Fruit fly (Drosophila melanogaster) whole organism, embryonic: ENCODE measurements around the gene Pcmt.

ENCODE experiments used
- ATbp ChIP-seq: fragments of 200-800 bp; sonication (Bioruptor generic); optimal IDR thresholded peaks from 2 replicates; lab custom pipeline; 2017; ENCODE audit warnings: missing biosample characterization, mild to moderate bottlenecking, missing genetic modification characterization, missing genetic modification reagents
- CG10321 ChIP-seq: fragments of 200-800 bp; sonication (Bioruptor generic); IDR thresholded peaks from 2 replicates; pipeline ENCODE4 v1.3.6; 2022; ENCODE audit warnings: missing biosample characterization, missing genetic modification characterization
- CG10366 ChIP-seq: fragments of 200-800 bp; sonication (Bioruptor generic); IDR thresholded peaks from 2 replicates; pipeline ENCODE4 v1.3.6; 2022; ENCODE audit warnings: missing biosample characterization, missing genetic modification characterization
- CG10959 ChIP-seq: fragments of 200-800 bp; sonication (Bioruptor generic); IDR thresholded peaks from 2 replicates; pipeline ENCODE4 v1.3.6; 2022; ENCODE audit warnings: missing biosample characterization, missing genetic modification characterization
- CG11247 ChIP-seq: fragments of 200-800 bp; sonication (Bioruptor generic); IDR thresholded peaks from 2 replicates; pipeline ENCODE4 v1.3.6; 2022; ENCODE audit warnings: missing biosample characterization, missing genetic modification characterization
- CG11560 ChIP-seq: fragments of 200-800 bp; sonication (Bioruptor generic); IDR thresholded peaks from 3 replicates; pipeline ENCODE4 v1.3.6; 2022; ENCODE audit warnings: missing biosample characterization, missing genetic modification characterization
- CG12155 ChIP-seq: fragments of 200-800 bp; sonication (Bioruptor generic); optimal IDR thresholded peaks from 3 replicates; lab custom pipeline; 2016; ENCODE audit warnings: missing biosample characterization, missing genetic modification characterization
- CG13624 ChIP-seq: fragments of 200-800 bp; sonication (Bioruptor generic); optimal IDR thresholded peaks from 2 replicates; lab custom pipeline; 2016; ENCODE audit warnings: missing biosample characterization, missing genetic modification characterization
- CG17328 ChIP-seq: fragments of 200-800 bp; sonication (Bioruptor generic); IDR thresholded peaks from 2 replicates; pipeline ENCODE4 v1.3.6; 2022; ENCODE audit warnings: missing biosample characterization, missing genetic modification characterization
- CG1832 ChIP-seq: fragments of 200-800 bp; sonication (Bioruptor generic); optimal IDR thresholded peaks from 2 replicates; lab custom pipeline; 2017; ENCODE audit warnings: missing biosample characterization, mild to moderate bottlenecking, missing genetic modification characterization, inconsistent platforms
- CG18476 ChIP-seq: fragments of 200-800 bp; sonication (Bioruptor generic); optimal IDR thresholded peaks from 2 replicates; lab custom pipeline; 2016; ENCODE audit warnings: missing biosample characterization, mild to moderate bottlenecking, missing genetic modification characterization
- CG18599 ChIP-seq: fragments of 200-800 bp; sonication (Bioruptor generic); optimal IDR thresholded peaks from 3 replicates; lab custom pipeline; 2017; ENCODE audit warnings: missing biosample characterization, missing genetic modification characterization, mild to moderate bottlenecking, moderate library complexity, missing genetic modification reagents
- CG31224 ChIP-seq: fragments of 200-800 bp; sonication (Bioruptor generic); IDR thresholded peaks from 2 replicates; pipeline ENCODE4 v1.3.6; 2022; ENCODE audit warnings: missing biosample characterization, missing genetic modification characterization
- CG34224 ChIP-seq: fragments of 200-800 bp; sonication (Bioruptor generic); IDR thresholded peaks from 3 replicates; pipeline ENCODE4 v1.3.6; 2022; ENCODE audit warnings: missing biosample characterization, missing genetic modification characterization; ENCODE audit not compliant: partially characterized antibody
- CG4404 ChIP-seq: fragments of 200-800 bp; sonication (Bioruptor generic); IDR thresholded peaks from 2 replicates; pipeline ENCODE4 v1.3.6; 2022; ENCODE audit warnings: missing biosample characterization, missing genetic modification characterization
- CG4707 ChIP-seq: fragments of 200-800 bp; sonication (Bioruptor generic); optimal IDR thresholded peaks from 2 replicates; lab custom pipeline; 2018; ENCODE audit warnings: missing biosample characterization, mild to moderate bottlenecking, missing genetic modification characterization, moderate library complexity
- CG6272 ChIP-seq: fragments of 200-800 bp; sonication (Bioruptor generic); IDR thresholded peaks from 2 replicates; pipeline ENCODE4 v1.3.6; 2022; ENCODE audit warnings: missing biosample characterization, missing genetic modification characterization
- CG7556 ChIP-seq: fragments of 200-800 bp; sonication (Bioruptor generic); optimal IDR thresholded peaks from 2 replicates; lab custom pipeline; 2017; ENCODE audit warnings: missing biosample characterization, mild to moderate bottlenecking, missing genetic modification characterization
- CG9797 ChIP-seq: fragments of 200-800 bp; sonication (Bioruptor generic); optimal IDR thresholded peaks from 3 replicates; lab custom pipeline; 2018; ENCODE audit warnings: missing biosample characterization, mild to moderate bottlenecking, missing genetic modification characterization
- CG9932 ChIP-seq: fragments of 200-800 bp; sonication (Bioruptor generic); IDR thresholded peaks from 2 replicates; pipeline ENCODE4 v1.3.6; 2022; ENCODE audit warnings: missing biosample characterization, missing genetic modification characterization
- MTF-1 ChIP-seq: fragments of 200-800 bp; sonication (Bioruptor generic); optimal IDR thresholded peaks from 2 replicates; lab custom pipeline; 2018; ENCODE audit warnings: missing biosample characterization, mild to moderate bottlenecking, missing genetic modification characterization, borderline replicate concordance
- Max ChIP-seq: fragments of 200-800 bp; sonication (Bioruptor generic); optimal IDR thresholded peaks from 2 replicates; lab custom pipeline; 2016; ENCODE audit warnings: missing biosample characterization, mild to moderate bottlenecking, missing genetic modification characterization
- Med ChIP-seq: fragments of 200-800 bp; sonication (Bioruptor generic); peaks from one replicate; lab custom pipeline; 2016; ENCODE audit warnings: missing biosample characterization, missing genetic modification characterization, mild to moderate bottlenecking, inconsistent platforms, moderate library complexity
- NFAT ChIP-seq: fragments of 200-800 bp; sonication (Bioruptor generic); IDR thresholded peaks from 2 replicates; pipeline ENCODE4 v1.3.6; 2022; ENCODE audit warnings: missing biosample characterization, missing genetic modification characterization
- NK7.1 ChIP-seq: fragments of 200-800 bp; sonication (Bioruptor generic); optimal IDR thresholded peaks from 3 replicates; lab custom pipeline; 2016; ENCODE audit warnings: missing biosample characterization, missing genetic modification characterization
- Oaz ChIP-seq: fragments of 200-800 bp; sonication (Bioruptor generic); IDR thresholded peaks from 2 replicates; pipeline ENCODE4 v1.3.6; 2022; ENCODE audit warnings: missing biosample characterization, missing genetic modification characterization
- Scr ChIP-seq: fragments of 200-800 bp; sonication (Bioruptor generic); IDR thresholded peaks from 2 replicates; pipeline ENCODE4 v1.3.6; 2022; ENCODE audit warnings: missing biosample characterization, missing genetic modification characterization; ENCODE audit not compliant: partially characterized antibody
- cad ChIP-seq: fragments of >200 bp; optimal IDR thresholded peaks from 2 replicates; lab custom pipeline; 2017; ENCODE audit warnings: missing biosample characterization, missing genetic modification characterization
- chif ChIP-seq, 2 experiments: fragments of 200-800 bp; sonication (Bioruptor generic); optimal IDR thresholded peaks; 3 replicates each; lab custom pipeline; 2016; ENCODE audit warnings: missing biosample characterization in 2 of 2, missing genetic modification characterization in 2 of 2
- da ChIP-seq: fragments of 200-800 bp; sonication (Bioruptor generic); optimal IDR thresholded peaks from 2 replicates; lab custom pipeline; 2016; ENCODE audit warnings: missing biosample characterization, missing genetic modification characterization
- dan ChIP-seq: fragments of 200-800 bp; sonication (Bioruptor generic); IDR thresholded peaks from 2 replicates; pipeline ENCODE4 v1.3.6; 2022; ENCODE audit warnings: missing biosample characterization, missing genetic modification characterization
- dm ChIP-seq: fragments of 200-800 bp; sonication (Bioruptor generic); optimal IDR thresholded peaks from 3 replicates; lab custom pipeline; 2016; ENCODE audit warnings: missing biosample characterization, missing genetic modification characterization
- dpn ChIP-seq, 2 experiments: fragments of 200-800 bp; sonication (Bioruptor generic); optimal IDR thresholded peaks; 3 replicates each; lab custom pipeline; 2016; ENCODE audit warnings: missing biosample characterization in 2 of 2, missing genetic modification characterization in 2 of 2
- esg ChIP-seq: fragments of 200-800 bp; sonication (Bioruptor generic); conservative IDR thresholded peaks from 2 replicates; pipeline ENCODE4 v1.3.6; 2022; ENCODE audit warnings: missing biosample characterization, missing genetic modification characterization
- gcm ChIP-seq: fragments of 200-800 bp; sonication (Bioruptor generic); optimal IDR thresholded peaks from 2 replicates; lab custom pipeline; 2019; ENCODE audit warnings: missing biosample characterization, mild to moderate bottlenecking, missing genetic modification characterization, moderate library complexity
- gcm2 ChIP-seq: fragments of 200-800 bp; sonication (Bioruptor generic); optimal IDR thresholded peaks from 2 replicates; lab custom pipeline; 2016; ENCODE audit warnings: missing biosample characterization, missing genetic modification characterization
- hkb ChIP-seq, 2 experiments: fragments of 200-800 bp in 1 of 2; fragments of >200 bp in 1 of 2; sonication (Bioruptor generic) in 1 of 2; IDR thresholded peaks in 1 of 2; optimal IDR thresholded peaks in 1 of 2; 2 replicates each; pipeline versions ENCODE4 v1.3.6 to Lab custom; 2017 to 2022; ENCODE audit warnings: missing biosample characterization in 1 of 2, missing genetic modification characterization in 1 of 2
- ind ChIP-seq: fragments of 200-800 bp; sonication (Bioruptor generic); optimal IDR thresholded peaks from 3 replicates; lab custom pipeline; 2016; ENCODE audit warnings: missing biosample characterization, missing genetic modification characterization
- jigr1 ChIP-seq: fragments of 200-800 bp; sonication (Bioruptor generic); IDR thresholded peaks from 3 replicates; pipeline ENCODE4 v1.3.6; 2022; ENCODE audit warnings: missing biosample characterization, missing genetic modification characterization
- ken ChIP-seq: fragments of 200-800 bp; sonication (Bioruptor generic); IDR thresholded peaks from 3 replicates; pipeline ENCODE4 v1.3.6; 2022; ENCODE audit warnings: missing biosample characterization, missing genetic modification characterization
- lbe ChIP-seq: fragments of 200-800 bp; sonication (Bioruptor generic); optimal IDR thresholded peaks from 2 replicates; lab custom pipeline; 2016; ENCODE audit warnings: missing biosample characterization, mild to moderate bottlenecking, missing genetic modification characterization
- lilli ChIP-seq: fragments of 200-800 bp; sonication (Bioruptor generic); optimal IDR thresholded peaks from 3 replicates; lab custom pipeline; 2016; ENCODE audit warnings: missing biosample characterization, missing genetic modification characterization
- luna ChIP-seq: fragments of 200-800 bp; sonication (Bioruptor generic); optimal IDR thresholded peaks from 2 replicates; lab custom pipeline; 2016; ENCODE audit warnings: missing biosample characterization, missing genetic modification characterization
- scrt ChIP-seq: fragments of 200-800 bp; sonication (Bioruptor generic); optimal IDR thresholded peaks from 2 replicates; lab custom pipeline; 2018; ENCODE audit warnings: missing biosample characterization, mild to moderate bottlenecking, missing genetic modification characterization, moderate library complexity
- sd ChIP-seq: fragments of 200-800 bp; sonication (Bioruptor generic); optimal IDR thresholded peaks from 3 replicates; lab custom pipeline; 2018; ENCODE audit warnings: missing biosample characterization, mild to moderate bottlenecking, missing genetic modification characterization, moderate library complexity
- sna ChIP-seq: fragments of 200-800 bp; sonication (Bioruptor generic); IDR thresholded peaks from 2 replicates; pipeline ENCODE4 v1.3.6; 2022; ENCODE audit warnings: missing biosample characterization, missing genetic modification characterization; ENCODE audit not compliant: partially characterized antibody
- sqz ChIP-seq: fragments of 200-800 bp; sonication (Bioruptor generic); optimal IDR thresholded peaks from 3 replicates; lab custom pipeline; 2018; ENCODE audit warnings: missing biosample characterization, mild to moderate bottlenecking, missing genetic modification characterization
- sug ChIP-seq: fragments of 200-800 bp; optimal IDR thresholded peaks from 2 replicates; lab custom pipeline; 2019; ENCODE audit warnings: missing biosample characterization, mild to moderate bottlenecking, missing genetic modification characterization, moderate library complexity
- vfl ChIP-seq: fragments of 200-800 bp; sonication (Bioruptor generic); optimal IDR thresholded peaks from 2 replicates; lab custom pipeline; 2016; ENCODE audit warnings: missing biosample characterization, missing genetic modification characterization

The Pcmt gene

DNA sequence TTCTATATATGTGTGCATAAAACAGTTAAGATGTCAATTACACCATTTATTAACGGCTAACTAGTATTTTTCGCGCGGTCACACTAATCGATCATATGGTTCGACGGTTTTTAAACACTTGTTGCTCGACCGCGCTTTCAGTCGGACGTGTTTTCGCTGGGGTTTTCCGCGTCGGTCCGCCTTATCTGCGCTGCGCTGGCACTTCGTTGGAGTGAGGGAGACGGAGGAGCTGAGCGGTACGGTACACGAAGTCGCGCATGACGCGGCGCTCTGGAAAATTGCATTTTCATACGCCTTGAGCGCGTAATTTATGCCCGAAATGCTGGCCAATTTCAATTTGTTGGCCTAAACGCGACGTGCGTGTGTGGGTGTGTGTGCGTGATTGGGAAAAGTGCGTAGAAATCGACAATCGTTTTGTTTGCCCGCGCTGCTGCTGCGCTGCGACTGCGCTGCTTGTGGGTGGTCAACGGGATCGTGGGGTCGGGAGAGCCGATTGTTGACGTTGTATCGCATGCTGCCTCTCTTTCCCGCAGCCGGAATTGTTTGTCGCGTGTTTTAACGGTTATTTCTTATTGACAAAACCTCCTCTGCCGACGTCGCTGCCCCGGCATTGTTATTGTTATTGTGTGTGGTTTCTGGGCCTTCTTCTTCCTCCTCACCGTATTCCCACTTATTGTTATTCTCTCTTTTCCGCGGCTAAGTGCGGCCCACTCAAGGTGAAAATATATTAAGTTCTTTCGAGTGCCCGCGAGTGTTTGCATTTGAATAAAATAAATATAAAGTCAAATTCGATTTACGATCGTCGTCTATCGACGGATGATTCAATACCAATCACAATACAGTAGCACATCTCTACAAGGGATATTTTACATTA lies 36.9 kb downstream of the Pcmt start, which contains the start of gene Itpr (continued):
- TF ChIP-seq sqz (GFP tag; lab: Kevin White, UChicago) (no peak), CG9932 (GFP tag; lab: Robert Waterston, UW) (0 out of 2 replicates have a peak, but pooled peaks have one; percentile 16), lbe (GFP tag; lab: Kevin White, UChicago) (no peak), CG9797 (GFP tag; lab: Kevin White, UChicago) (peak; percentile 69), CG34224 (GFP tag; lab: Robert Waterston, UW) (no peak), NK7.1 (GFP tag; lab: Kevin White, UChicago) (no peak), CG12155 (GFP tag; lab: Kevin White, UChicago) (no peak), Oaz (GFP tag; lab: Robert Waterston, UW) (no peak), cad (GFP tag; lab: Kevin White, UChicago) (no peak), CG10959 (no peak), sug (tag; lab: Kevin White, UChicago) (peak; percentile 57), Max (GFP tag; lab: Kevin White, UChicago) (no peak), ind (GFP tag; lab: Kevin White, UChicago) (no peak), lilli (GFP tag; lab: Kevin White, UChicago) (no peak), Med (peak; percentile 86), jigr1 (no peak), luna (no peak), esg (no peak), CG1832 (GFP tag; lab: Kevin White, UChicago) (peak; percentile 78), chif (GFP tag; optimal IDR thresholded peaks at IDR 0.05; lab: Kevin White, UChicago) (no peak), CG6272 (GFP tag; lab: Robert Waterston, UW) (0 out of 2 replicates have a peak, but pooled peaks have one; percentile 18), CG31224 (no peak), ATbp (GFP tag; lab: Kevin White, UChicago) (no peak), CG13624 (GFP tag; lab: Kevin White, UChicago) (no peak), gcm (GFP tag; lab: Kevin White, UChicago) (no peak), CG11560 (tag; lab: Robert Waterston, UW) (no peak), MTF-1 (GFP tag; lab: Kevin White, UChicago) (no peak), CG17328 (peak; percentile 26; the same call in 1 of the 2 replicates), CG4404 (GFP tag; lab: Robert Waterston, UW) (no peak), ken (GFP tag; lab: Robert Waterston, UW) (no peak), vfl (GFP tag; lab: Kevin White, UChicago) (no peak), NFAT (0 out of 2 replicates have a peak, but pooled peaks have one; percentile 3), sna (GFP tag; lab: Robert Waterston, UW) (peak; percentile 55), Scr (no peak), CG10321 (no peak), CG7556 (GFP tag; lab: Kevin White, UChicago) (no peak), dpn (GFP tag; optimal IDR thresholded peaks at IDR 0.05; lab: Kevin White, UChicago) (no peak), CG18599 (no peak), sd (peak; percentile 44), dm (GFP tag; lab: Kevin White, UChicago) (peak; percentile 27), CG4707 (GFP tag; lab: Kevin White, UChicago) (no peak), gcm2 (GFP tag; lab: Kevin White, UChicago) (no peak), dan (GFP tag; lab: Robert Waterston, UW) (no peak), CG18476 (no peak), CG10366 (GFP tag; lab: Robert Waterston, UW) (no peak), scrt (peak; percentile 2), da (GFP tag; lab: Kevin White, UChicago) (no peak), hkb (optimal IDR thresholded peaks at IDR 0.05; lab: Kevin White, UChicago) (no peak), hkb (GFP tag; IDR thresholded peaks at IDR 0.05; lab: Robert Waterston, UW) (peak; percentile 28), CG11247 (no peak)
